Worm (Caenorhabditis elegans): ENCODE measurements around the gene srbc-26.

DNA sequence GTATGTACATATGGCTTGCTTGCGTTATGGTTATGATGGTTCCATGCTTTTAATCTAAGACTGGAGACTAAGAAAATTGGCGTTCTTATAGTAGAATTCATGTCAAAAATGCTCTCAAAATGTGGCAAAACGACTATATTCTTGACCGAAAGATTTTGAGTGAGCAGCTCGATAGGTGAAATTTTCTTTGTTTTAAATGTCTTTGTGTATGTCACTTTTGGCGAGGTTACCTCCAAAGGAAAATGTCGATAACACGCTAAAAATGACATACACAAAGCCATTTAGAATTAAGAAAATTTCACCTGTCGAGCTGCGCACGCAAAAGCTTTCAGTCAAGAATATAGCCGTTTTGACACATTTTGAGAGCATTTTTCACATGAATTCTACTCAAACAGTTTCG lies 4.2 kb upstream of the srbc-26 start, which contains the start of gene srz-66:
- no peak for TF ChIP-seq ztf-4 (tag; optimal IDR thresholded peaks at IDR 0.05)
- no peak for TF ChIP-seq lin-39 (tag; optimal IDR thresholded peaks at IDR 0.05)
- TF ChIP-seq zag-1 (tag; optimal IDR thresholded peaks at IDR 0.05), result no peak
- no peak for TF ChIP-seq fos-1 (tag; optimal IDR thresholded peaks at IDR 0.05)
- TF ChIP-seq ZK546.5 (tag; optimal IDR thresholded peaks at IDR 0.05), result no peak
- no peak for TF ChIP-seq elt-3 (tag; optimal IDR thresholded peaks at IDR 0.05)
- no peak for TF ChIP-seq unc-62 (GFP tag; optimal IDR thresholded peaks at IDR 0.05)
- no peak for TF ChIP-seq lsy-2 (tag; optimal IDR thresholded peaks at IDR 0.05)
- TF ChIP-seq snpc-4 (tag; optimal IDR thresholded peaks at IDR 0.05), result no peak
- no peak for TF ChIP-seq lin-11 (tag; optimal IDR thresholded peaks at IDR 0.05)

Data from whole organism, L2 larva.